Worm (Caenorhabditis elegans) whole organism, L1 larva: Measurements from ENCODE around the gene txdc-12.1.

ENCODE experiments used
- C16A3.4 ChIP-seq: fragments of 150-350 bp; optimal IDR thresholded peaks from 2 replicates; lab custom pipeline; 2014; ENCODE audit warnings: missing biosample characterization, missing genetic modification characterization
- F16B12.6 ChIP-seq: fragments of 150-350 bp; optimal IDR thresholded peaks from 2 replicates; lab custom pipeline; 2014; ENCODE audit warnings: missing biosample characterization, missing genetic modification characterization
- Y116A8C.19 ChIP-seq: sonication (generic microtip); optimal IDR thresholded peaks from 2 replicates; lab custom pipeline; 2016; ENCODE audit warnings: missing compliant biosample characterization, missing genetic modification characterization, borderline replicate concordance
- alr-1 ChIP-seq: fragments of 200-800 bp; sonication (Bioruptor generic); optimal IDR thresholded peaks from 2 replicates; lab custom pipeline; 2018; ENCODE audit warnings: borderline replicate concordance, mild to moderate bottlenecking, missing genetic modification characterization, missing compliant biosample characterization
- aly-2 ChIP-seq: fragments of 150-350 bp; optimal IDR thresholded peaks from 2 replicates; lab custom pipeline; 2014; ENCODE audit warnings: missing biosample characterization, missing genetic modification characterization
- ama-1 ChIP-seq: fragments of 150-350 bp; optimal IDR thresholded peaks from 2 replicates; lab custom pipeline; 2014
- blmp-1 ChIP-seq: fragments of 150-350 bp; optimal IDR thresholded peaks from 2 replicates; lab custom pipeline; 2014; ENCODE audit warnings: missing biosample characterization, missing genetic modification characterization
- ces-1 ChIP-seq: fragments of 150-350 bp; optimal IDR thresholded peaks from 2 replicates; lab custom pipeline; 2014; ENCODE audit warnings: missing biosample characterization, missing genetic modification reagents, missing genetic modification characterization
- dpl-1 ChIP-seq, 3 experiments: fragments of 150-350 bp in 2 of 3; sonication (generic microtip) in 1 of 3; optimal IDR thresholded peaks; 2 replicates each; lab custom pipeline; 2014 to 2017; ENCODE audit warnings: missing biosample characterization in 3 of 3, missing genetic modification characterization in 3 of 3, missing genetic modification reagents in 3 of 3
- efl-1 ChIP-seq, 4 experiments: fragments of 150-350 bp; optimal IDR thresholded peaks in 3 of 4; peaks in 1 of 4; 1 replicate in 1 of 4; 2 replicates in 3 of 4; lab custom pipeline; 2014; ENCODE audit warnings: missing biosample characterization in 2 of 4, missing genetic modification characterization in 2 of 4, missing genetic modification reagents in 2 of 4
- egl-13 ChIP-seq: sonication (generic microtip); optimal IDR thresholded peaks from 2 replicates; lab custom pipeline; 2016; ENCODE audit warnings: missing genotype, missing genetic modification reagents, missing genetic modification characterization, missing compliant biosample characterization
- egl-27 ChIP-seq, 2 experiments: fragments of 150-350 bp in 1 of 2; sonication (generic microtip); optimal IDR thresholded peaks; 3 replicates each; lab custom pipeline; 2017 to 2018; ENCODE audit warnings: missing biosample characterization in 2 of 2, missing genetic modification characterization in 2 of 2, missing genetic modification reagents in 2 of 2
- elt-3 ChIP-seq, 6 experiments: fragments of 150-350 bp in 1 of 6; sonication (generic microtip); optimal IDR thresholded peaks; 2 replicates each; lab custom pipeline; 2017 to 2018; ENCODE audit warnings: missing biosample characterization in 6 of 6, missing genetic modification characterization in 6 of 6, inconsistent platforms in 1 of 6
- ets-5 ChIP-seq: fragments of 200-800 bp; sonication (Bioruptor generic); IDR thresholded peaks from 2 replicates; pipeline ENCODE4 v1.3.6; 2022; ENCODE audit warnings: missing genetic modification characterization, missing compliant biosample characterization
- fos-1 ChIP-seq: fragments of 150-350 bp; optimal IDR thresholded peaks from 2 replicates; lab custom pipeline; 2014; ENCODE audit warnings: missing biosample characterization, missing genetic modification characterization
- grh-1 ChIP-seq: fragments of 200-800 bp; sonication (Bioruptor generic); IDR thresholded peaks from 2 replicates; pipeline ENCODE4 v1.3.6; 2022; ENCODE audit warnings: missing genetic modification reagents, missing genetic modification characterization, missing compliant biosample characterization
- hlh-17 ChIP-seq: fragments of 200-800 bp; sonication (Bioruptor generic); optimal IDR thresholded peaks from 2 replicates; lab custom pipeline; 2018; ENCODE audit warnings: missing genetic modification characterization, mild to moderate bottlenecking, missing compliant biosample characterization, moderate library complexity, borderline replicate concordance
- hlh-4 ChIP-seq: sonication (generic microtip); optimal IDR thresholded peaks from 2 replicates; lab custom pipeline; 2016; ENCODE audit warnings: mild to moderate bottlenecking, missing genetic modification characterization, missing compliant biosample characterization
- hpl-2 ChIP-seq: fragments of 150-350 bp; optimal IDR thresholded peaks from 2 replicates; lab custom pipeline; 2014; ENCODE audit warnings: missing biosample characterization, missing genetic modification reagents, missing genetic modification characterization
- irx-1 ChIP-seq: sonication (generic microtip); optimal IDR thresholded peaks from 2 replicates; lab custom pipeline; 2016; ENCODE audit warnings: missing genetic modification characterization, missing compliant biosample characterization
- isw-1 ChIP-seq: fragments of 200-800 bp; sonication (Bioruptor generic); IDR thresholded peaks from 2 replicates; pipeline ENCODE4 v1.3.6; 2022; ENCODE audit warnings: missing genetic modification characterization, missing compliant biosample characterization
- lin-13 ChIP-seq: fragments of 150-350 bp; optimal IDR thresholded peaks from 2 replicates; lab custom pipeline; 2014; ENCODE audit warnings: missing biosample characterization, missing genetic modification reagents, missing genetic modification characterization
- lin-14 ChIP-seq: fragments of 200-800 bp; sonication (Bioruptor generic); optimal IDR thresholded peaks from 2 replicates; lab custom pipeline; 2018; ENCODE audit warnings: mild to moderate bottlenecking, missing genetic modification characterization, moderate library complexity, missing compliant biosample characterization
- lin-35 ChIP-seq, 2 experiments: fragments of 150-350 bp; optimal IDR thresholded peaks; 2 replicates each; lab custom pipeline; 2014; ENCODE audit warnings: missing biosample characterization in 2 of 2, missing genetic modification characterization in 2 of 2, missing genetic modification reagents in 2 of 2
- lin-39 ChIP-seq: fragments of 150-350 bp; optimal IDR thresholded peaks from 2 replicates; lab custom pipeline; 2014; ENCODE audit warnings: missing biosample characterization, missing genetic modification reagents, missing genetic modification characterization
- lir-3 ChIP-seq: sonication (generic microtip); optimal IDR thresholded peaks from 2 replicates; lab custom pipeline; 2016; ENCODE audit warnings: mild to moderate bottlenecking, missing genetic modification characterization, moderate library complexity, missing compliant biosample characterization; ENCODE audit not compliant: poor library complexity
- lsy-2 ChIP-seq, 2 experiments: fragments of 150-350 bp; optimal IDR thresholded peaks; 2 replicates each; lab custom pipeline; 2014; ENCODE audit warnings: missing biosample characterization in 2 of 2, missing genetic modification characterization in 2 of 2
- mdl-1 ChIP-seq, 2 experiments: fragments of 150-350 bp; optimal IDR thresholded peaks; 2 replicates each; lab custom pipeline; 2014 to 2017; ENCODE audit warnings: missing biosample characterization in 2 of 2, missing genetic modification characterization in 2 of 2, inconsistent platforms in 1 of 2
- nhr-19 ChIP-seq: fragments of 200-800 bp; sonication (Bioruptor generic); conservative IDR thresholded peaks from 2 replicates; pipeline ENCODE4 v1.3.6; 2022; ENCODE audit warnings: missing genetic modification characterization, missing compliant biosample characterization
- nhr-237 ChIP-seq: fragments of 150-350 bp; optimal IDR thresholded peaks from 2 replicates; lab custom pipeline; 2014; ENCODE audit warnings: missing biosample characterization, missing genetic modification characterization
- nhr-28 ChIP-seq: fragments of 150-350 bp; optimal IDR thresholded peaks from 2 replicates; lab custom pipeline; 2014; ENCODE audit warnings: missing biosample characterization, missing genetic modification characterization
- nhr-47 ChIP-seq: sonication (generic microtip); optimal IDR thresholded peaks from 2 replicates; lab custom pipeline; 2016; ENCODE audit warnings: mild to moderate bottlenecking, missing genetic modification characterization, moderate library complexity, missing compliant biosample characterization
- nhr-77 ChIP-seq: fragments of 150-350 bp; optimal IDR thresholded peaks from 2 replicates; lab custom pipeline; 2014; ENCODE audit warnings: missing biosample characterization, missing genetic modification characterization
- nhr-84 ChIP-seq: sonication (generic microtip); optimal IDR thresholded peaks from 2 replicates; lab custom pipeline; 2017; ENCODE audit warnings: missing biosample characterization, missing genetic modification characterization
- rnt-1 ChIP-seq: sonication (generic microtip); optimal IDR thresholded peaks from 2 replicates; lab custom pipeline; 2016; ENCODE audit warnings: mild to moderate bottlenecking, missing genetic modification characterization, moderate library complexity, missing compliant biosample characterization
- skn-1 ChIP-seq: fragments of 150-350 bp; optimal IDR thresholded peaks from 2 replicates; lab custom pipeline; 2014; ENCODE audit warnings: missing biosample characterization, missing genetic modification characterization
- snpc-4 ChIP-seq: fragments of 150-350 bp; optimal IDR thresholded peaks from 2 replicates; lab custom pipeline; 2014; ENCODE audit warnings: missing biosample characterization, missing genetic modification characterization
- snu-23 ChIP-seq: sonication (generic microtip); optimal IDR thresholded peaks from 2 replicates; lab custom pipeline; 2016; ENCODE audit warnings: missing genetic modification characterization, missing compliant biosample characterization
- unc-30 ChIP-seq: sonication (generic microtip); optimal IDR thresholded peaks from 2 replicates; lab custom pipeline; 2017; ENCODE audit warnings: missing biosample characterization, missing genetic modification characterization
- unc-62 ChIP-seq: fragments of 150-350 bp; optimal IDR thresholded peaks from 2 replicates; lab custom pipeline; 2014; ENCODE audit warnings: missing biosample characterization, missing genetic modification reagents, missing genetic modification characterization
- unc-86 ChIP-seq: sonication (generic microtip); optimal IDR thresholded peaks from 2 replicates; lab custom pipeline; 2016; ENCODE audit warnings: missing genetic modification characterization, missing compliant biosample characterization
- unc-98 ChIP-seq: fragments of 200-800 bp; sonication (Bioruptor generic); IDR thresholded peaks from 2 replicates; pipeline ENCODE4 v1.3.6; 2022; ENCODE audit warnings: missing genetic modification characterization, missing compliant biosample characterization
- xbp-1 ChIP-seq: sonication (generic microtip); optimal IDR thresholded peaks from 2 replicates; lab custom pipeline; 2016; ENCODE audit warnings: missing genetic modification characterization, missing compliant biosample characterization

The txdc-12.1 gene

DNA sequence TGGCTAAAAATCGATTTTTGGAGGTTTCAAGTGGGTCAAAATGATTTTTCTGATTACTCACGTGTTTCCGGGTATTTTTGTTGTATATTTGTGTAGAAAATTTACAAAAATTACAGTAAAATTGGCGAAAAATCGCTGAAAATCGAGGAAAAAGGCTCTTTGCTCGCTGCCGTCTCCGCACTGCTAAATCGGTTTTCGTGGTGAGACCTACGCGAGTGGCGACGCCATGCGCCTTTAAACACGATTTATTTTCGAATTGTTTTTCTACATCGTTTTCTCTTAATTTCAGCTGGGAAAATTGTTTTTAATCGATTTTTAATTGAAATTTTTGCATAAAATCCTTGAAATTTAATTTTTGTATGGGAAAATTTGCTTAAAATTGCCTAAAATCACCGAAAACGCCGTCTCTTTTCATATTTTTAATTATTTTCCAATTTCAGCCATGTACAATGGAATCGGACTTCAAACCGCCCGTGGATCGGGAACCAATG, 15.2 kb upstream of the txdc-12.1 start, which contains the start of the genes pqn-87 and rsr-2:
Gene pqn-87 (minus strand): TSS at position 171 of the 491 bp plus-strand sequence.
Gene rsr-2 (plus strand): TSS at position 441 of the 491 bp plus-strand sequence.
- TF ChIP-seq dpl-1 (GFP tag; optimal IDR thresholded peaks at IDR 0.05; lab: Kevin White, UChicago) (peak; percentile 31 to 57 (median 38)), nhr-237 (tag; lab: Kevin White, UChicago) (no peak), xbp-1 (tag; lab: Kevin White, UChicago) (peak; percentile 37), Y116A8C.19 (no peak), ces-1 (GFP tag; lab: Kevin White, UChicago) (no peak), egl-13 (tag; lab: Kevin White, UChicago) (no peak), nhr-84 (no peak), blmp-1 (tag; lab: Kevin White, UChicago) (no peak), C16A3.4 (tag; lab: Kevin White, UChicago) (peak; percentile 40), F16B12.6 (tag; lab: Kevin White, UChicago) (peak; percentile 7), nhr-77 (tag; lab: Kevin White, UChicago) (peak; percentile 3), mdl-1 (tag; optimal IDR thresholded peaks at IDR 0.05; lab: Kevin White, UChicago) (peak in 1 of 2 experiments; percentile 11), hlh-4 (tag; lab: Kevin White, UChicago) (no peak), snpc-4 (tag; lab: Kevin White, UChicago) (no peak), snu-23 (GFP tag; lab: Kevin White, UChicago) (peak; percentile 30), ets-5 (GFP tag; lab: Robert Waterston, UW) (no peak), efl-1 (optimal IDR thresholded peaks at IDR 0.05; lab: Kevin White, UChicago) (peak; percentile 51 to 52), efl-1 (GFP tag; optimal IDR thresholded peaks at IDR 0.05 in 1 of 2; lab: Kevin White, UChicago) (peak in 1 of 2 experiments; percentile 54), lin-35 (GFP tag; optimal IDR thresholded peaks at IDR 0.05; lab: Kevin White, UChicago) (peak; percentile 49 to 76), lsy-2 (tag; optimal IDR thresholded peaks at IDR 0.05; lab: Kevin White, UChicago) (peak; percentile 43 to 69)

DNA sequence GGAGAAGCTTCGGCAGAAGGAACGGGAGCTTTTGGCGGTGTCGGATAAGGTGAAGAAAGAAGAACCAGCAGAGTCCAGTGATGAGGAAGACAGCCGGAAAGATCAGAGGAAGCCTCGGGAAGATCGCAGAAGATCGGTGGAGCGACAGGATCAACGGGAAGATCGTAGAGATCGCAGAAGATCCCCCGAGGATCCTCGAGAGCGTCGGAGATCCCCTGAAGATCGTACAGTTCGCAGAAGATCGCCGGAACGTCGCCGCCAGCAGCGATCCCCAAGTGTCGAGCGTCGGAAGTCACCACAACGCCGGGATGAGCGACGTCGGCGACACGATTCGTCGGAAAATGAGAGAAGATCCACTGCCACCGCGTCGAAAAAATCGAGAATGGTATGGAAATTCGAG, 14.0 kb upstream of the txdc-12.1 start:
- TF ChIP-seq isw-1 (GFP tag; lab: Robert Waterston, UW): no peak
- no peak for TF ChIP-seq hlh-17 (GFP tag; lab: Kevin White, UChicago)
- no peak for TF ChIP-seq unc-30 (tag; lab: Kevin White, UChicago)
- TF ChIP-seq lir-3 (tag; lab: Kevin White, UChicago): no peak
- TF ChIP-seq fos-1 (tag; lab: Kevin White, UChicago): no peak
- TF ChIP-seq egl-27 (tag; optimal IDR thresholded peaks at IDR 0.05; lab: Kevin White, UChicago): no peak
- no peak for TF ChIP-seq ama-1
- no peak for TF ChIP-seq snpc-4 (tag; lab: Kevin White, UChicago)
- TF ChIP-seq elt-3 (tag; optimal IDR thresholded peaks at IDR 0.05; lab: Kevin White, UChicago): no peak
- no peak for TF ChIP-seq aly-2 (tag; lab: Kevin White, UChicago)
- TF ChIP-seq unc-62 (GFP tag; lab: Kevin White, UChicago): no peak
- TF ChIP-seq unc-86: no peak
- no peak for TF ChIP-seq F16B12.6 (tag; lab: Kevin White, UChicago)

DNA sequence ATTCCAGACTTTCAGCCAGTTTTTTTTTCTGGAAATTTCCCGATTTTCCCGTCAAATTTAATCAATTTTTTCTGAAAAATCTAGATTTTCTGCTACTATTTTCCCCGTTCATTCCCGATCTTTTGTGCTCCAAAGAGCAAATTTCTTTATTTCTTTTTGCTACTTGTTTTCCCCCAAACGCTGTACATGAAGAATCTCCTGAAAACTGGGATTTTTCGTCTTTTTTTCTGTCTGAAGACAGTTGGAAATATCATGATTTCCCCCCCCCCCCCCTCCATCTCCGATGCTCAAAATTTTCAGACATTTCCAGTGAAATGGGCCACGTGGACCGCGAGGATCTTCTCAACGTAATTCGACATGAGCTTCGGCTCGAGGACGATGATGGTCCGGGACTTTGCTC, 12.2 kb upstream of the txdc-12.1 start, which contains the start of gene sinh-1:
Gene sinh-1 (plus strand): TSS at position 301 of the 400 bp plus-strand sequence.
- TF ChIP-seq lin-14 (no peak), lin-13 (no peak), hpl-2 (GFP tag; lab: Kevin White, UChicago) (no peak), ets-5 (GFP tag; lab: Robert Waterston, UW) (no peak), skn-1 (tag; lab: Kevin White, UChicago) (no peak), aly-2 (tag; lab: Kevin White, UChicago) (no peak), lin-39 (tag; lab: Kevin White, UChicago) (no peak), grh-1 (GFP tag; lab: Robert Waterston, UW) (no peak), snpc-4 (tag; lab: Kevin White, UChicago) (no peak), F16B12.6 (tag; lab: Kevin White, UChicago) (no peak), nhr-28 (tag; lab: Kevin White, UChicago) (no peak), Y116A8C.19 (no peak), irx-1 (no peak), elt-3 (tag; optimal IDR thresholded peaks at IDR 0.05; lab: Kevin White, UChicago) (no peak), unc-98 (no peak), nhr-19 (no peak), nhr-47 (tag; lab: Kevin White, UChicago) (no peak), alr-1 (tag; lab: Kevin White, UChicago) (no peak), rnt-1 (tag; lab: Kevin White, UChicago) (no peak), egl-13 (tag; lab: Kevin White, UChicago) (no peak)
